Fruit fly (Drosophila melanogaster): Measurements from ENCODE around the gene Oseg2.

Gene Oseg2

DNA sequence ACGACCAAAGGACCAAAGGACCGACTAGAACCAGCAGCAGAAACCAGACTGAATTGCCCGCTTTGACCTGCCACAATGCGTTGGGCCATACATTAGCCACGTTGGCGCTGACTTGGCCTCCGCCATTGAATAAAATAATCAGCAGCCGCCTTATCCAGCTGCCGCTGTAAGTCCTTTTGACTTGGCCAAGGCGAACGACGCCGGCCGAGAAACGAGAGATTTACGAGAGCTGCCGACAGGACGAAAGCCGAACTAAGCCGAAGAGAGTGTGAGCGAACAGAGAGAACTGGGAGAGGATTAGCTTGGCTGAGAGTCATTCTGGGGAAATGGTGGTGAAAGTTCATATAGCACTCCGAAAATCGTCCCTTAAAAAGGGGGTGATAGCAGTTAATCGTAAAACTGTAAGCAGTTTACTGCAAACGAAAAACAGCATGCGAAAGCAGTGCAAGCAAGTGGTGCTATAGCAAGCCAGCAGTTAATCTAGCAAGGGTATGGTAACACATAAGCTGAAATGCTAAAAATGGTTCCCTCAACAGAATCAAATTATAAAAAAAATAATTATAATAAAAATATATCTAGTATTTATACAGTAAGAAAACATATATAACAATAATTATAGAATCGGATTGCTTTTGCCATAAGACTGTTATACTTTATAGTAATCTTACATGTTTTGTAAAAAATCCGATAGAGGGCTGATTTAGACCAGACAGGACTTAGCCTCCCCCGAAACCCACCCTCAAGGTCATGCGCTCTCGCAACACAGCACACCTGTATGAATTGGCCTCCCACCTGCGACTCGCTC lies 877 bp upstream of the Oseg2 start:
- TF ChIP-seq br (GFP tag; optimal IDR thresholded peaks at IDR 0.05), result no peak
- TF ChIP-seq Hr83 (GFP tag; optimal IDR thresholded peaks at IDR 0.05; ENCODE audit: poor library complexity, severe bottlenecking), result no peak
- TF ChIP-seq Sp1 (GFP tag; optimal IDR thresholded peaks at IDR 0.05), result no peak
- TF ChIP-seq Dfd (GFP tag; optimal IDR thresholded peaks at IDR 0.05), result no peak
- no peak for TF ChIP-seq Abd-B (GFP tag; optimal IDR thresholded peaks at IDR 0.05)
- no peak for TF ChIP-seq sage (GFP tag; optimal IDR thresholded peaks at IDR 0.05)
- no peak for TF ChIP-seq OdsH (GFP tag; optimal IDR thresholded peaks at IDR 0.05)
- peak; percentile 46 for TF ChIP-seq Myc (optimal IDR thresholded peaks at IDR 0.05)
- TF ChIP-seq rgr (GFP tag; optimal IDR thresholded peaks at IDR 0.05), result no peak

DNA sequence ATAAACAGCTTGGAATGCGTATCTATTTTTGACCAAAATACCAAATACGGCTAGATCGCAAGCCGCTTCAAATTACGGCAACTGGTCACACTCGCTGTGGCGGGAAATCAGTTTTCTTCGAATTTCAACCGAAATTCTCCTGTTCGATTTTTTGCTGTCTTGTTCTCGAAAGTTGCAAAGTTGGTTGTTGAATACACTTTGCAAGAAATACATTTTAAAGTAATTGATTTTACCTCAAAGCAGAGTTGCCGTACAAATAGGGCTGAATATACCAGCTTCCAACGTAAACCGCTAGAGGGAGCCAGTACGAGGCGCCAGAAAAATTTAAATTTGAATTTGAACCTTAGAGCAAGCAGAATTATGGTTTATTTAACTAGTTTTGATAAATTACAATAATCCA lies 7.6 kb downstream of the Oseg2 start, which contains the start of gene CG9018:
Gene CG9018 (minus strand): TSS at position 43 of the 400 bp plus-strand sequence.
- no peak for TF ChIP-seq dmrt93B (GFP tag; optimal IDR thresholded peaks at IDR 0.05)
- TF ChIP-seq Hr83 (GFP tag; optimal IDR thresholded peaks at IDR 0.05; ENCODE audit: poor library complexity, severe bottlenecking), result peak; percentile 12
- TF ChIP-seq dl (GFP tag; optimal IDR thresholded peaks at IDR 0.05; ENCODE audit: insufficient read depth in 1 of 2, partially characterized antibody in 2 of 2), result no peak
- no peak for TF ChIP-seq N (GFP tag; optimal IDR thresholded peaks at IDR 0.05)
- no peak for TF ChIP-seq GATAd (GFP tag; optimal IDR thresholded peaks at IDR 0.05)
- TF ChIP-seq Myc (optimal IDR thresholded peaks at IDR 0.05), result peak; percentile 62
- TF ChIP-seq psq (GFP tag; optimal IDR thresholded peaks at IDR 0.05), result no peak
- peak in 1 of 2 experiments; percentile 3 for TF ChIP-seq foxo (GFP tag; optimal IDR thresholded peaks at IDR 0.05)

DNA sequence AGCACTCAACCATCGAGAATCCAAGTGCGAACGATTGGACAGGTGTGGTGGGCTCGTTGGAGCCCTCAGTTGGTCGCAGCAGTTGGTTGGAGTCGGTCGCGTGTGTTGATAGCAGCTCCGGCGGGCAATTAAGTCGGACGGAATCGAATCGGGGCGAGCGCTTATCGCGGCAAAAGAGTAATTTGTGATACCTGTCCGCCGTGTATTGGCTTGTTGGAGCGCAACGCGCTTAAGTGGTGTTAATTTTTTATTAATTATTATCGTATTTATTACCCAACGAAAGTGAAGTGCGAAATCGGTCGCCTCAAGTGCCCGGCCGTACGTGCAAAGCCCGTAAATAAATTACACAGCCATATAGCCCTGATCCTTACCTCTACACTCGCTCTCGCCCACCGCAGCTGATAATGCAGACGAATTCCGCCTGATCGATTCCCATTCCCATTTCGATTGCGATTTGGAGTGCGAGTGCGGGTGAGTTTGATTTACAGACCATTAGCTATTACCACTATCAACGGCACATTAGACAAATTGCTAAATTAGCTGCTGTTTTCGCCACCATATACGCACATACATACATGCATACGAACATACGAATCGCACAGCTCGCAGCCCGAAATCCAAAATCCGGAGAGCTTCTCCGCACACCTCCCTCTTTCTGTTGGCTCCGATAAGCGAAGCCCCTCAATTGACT lies 8.2 kb downstream of the Oseg2 start, which contains the start of gene ACXD:
Gene ACXD (plus strand): TSS at position 66 of the 691 bp plus-strand sequence.
- TF ChIP-seq h (GFP tag; optimal IDR thresholded peaks at IDR 0.05), result peak; percentile 58
- TF ChIP-seq Hr78 (GFP tag; optimal IDR thresholded peaks at IDR 0.05), result no peak
- TF ChIP-seq Rel (GFP tag; optimal IDR thresholded peaks at IDR 0.05), result no peak
- TF ChIP-seq Rel (tag; optimal IDR thresholded peaks at IDR 0.05), result peak; percentile 85
- no peak for TF ChIP-seq psq (GFP tag; optimal IDR thresholded peaks at IDR 0.05)
- no peak for TF ChIP-seq rgr (GFP tag; optimal IDR thresholded peaks at IDR 0.05)
- TF ChIP-seq Vsx2 (GFP tag; optimal IDR thresholded peaks at IDR 0.05; ENCODE audit: partially characterized antibody), result peak; percentile 35
- peak; percentile 27 for TF ChIP-seq Hr83 (GFP tag; optimal IDR thresholded peaks at IDR 0.05; ENCODE audit: poor library complexity, severe bottlenecking)
- no peak for TF ChIP-seq GATAd (GFP tag; optimal IDR thresholded peaks at IDR 0.05)
- TF ChIP-seq Dif (GFP tag; optimal IDR thresholded peaks at IDR 0.05; ENCODE audit: partially characterized antibody), result peak; percentile 26
- no peak for TF ChIP-seq CrebA (GFP tag; optimal IDR thresholded peaks at IDR 0.05; ENCODE audit: borderline replicate concordance)
- no peak for TF ChIP-seq br (GFP tag; optimal IDR thresholded peaks at IDR 0.05)
- no peak for TF ChIP-seq fru (GFP tag; optimal IDR thresholded peaks at IDR 0.05)
- TF ChIP-seq CG9705 (GFP tag; optimal IDR thresholded peaks at IDR 0.05), result no peak
- TF ChIP-seq Sp1 (GFP tag; optimal IDR thresholded peaks at IDR 0.05), result no peak

DNA sequence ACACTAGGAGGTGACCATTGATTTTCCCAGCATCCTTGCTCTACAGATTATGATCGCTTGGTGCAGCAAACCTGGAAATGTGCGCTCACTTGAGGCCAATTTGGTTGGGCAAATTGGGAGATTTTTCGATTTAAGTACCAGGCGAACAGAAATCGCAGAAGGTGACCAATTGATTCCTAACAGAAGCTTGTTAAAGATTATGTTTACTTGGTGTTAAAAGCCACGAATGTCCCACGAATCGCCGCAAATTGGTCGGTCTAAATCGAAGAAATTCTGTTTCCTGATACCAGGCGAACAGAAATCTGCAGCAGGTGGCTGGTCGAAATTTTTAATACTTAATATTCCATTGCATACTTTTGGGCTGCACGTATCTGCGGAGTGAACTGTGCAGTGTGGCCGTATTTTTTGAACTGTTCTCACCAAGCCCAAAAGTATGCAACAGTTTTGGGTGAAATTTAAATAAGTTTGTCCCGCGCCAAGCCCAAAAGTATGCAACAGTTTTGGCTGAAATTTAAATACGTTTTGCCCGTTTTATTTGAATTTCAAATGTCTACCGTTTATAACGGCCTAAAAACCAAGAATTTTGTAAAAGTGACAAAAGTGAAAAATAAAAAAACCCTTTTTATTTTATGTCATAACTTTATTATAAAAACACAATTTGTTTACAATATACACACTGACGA lies 14.5 kb downstream of the Oseg2 start, which contains the start of gene CG32301:
Gene CG32301 (plus strand): TSS at position 633 of the 683 bp plus-strand sequence.
- no peak for TF ChIP-seq Hr78 (GFP tag; optimal IDR thresholded peaks at IDR 0.05)
- no peak for TF ChIP-seq CG32264 (GFP tag; optimal IDR thresholded peaks at IDR 0.05)
- TF ChIP-seq Myc (optimal IDR thresholded peaks at IDR 0.05), result peak; percentile 96
- no peak for TF ChIP-seq rgr (GFP tag; optimal IDR thresholded peaks at IDR 0.05)
- peak; percentile 46 for TF ChIP-seq Vsx2 (GFP tag; optimal IDR thresholded peaks at IDR 0.05; ENCODE audit: partially characterized antibody)
- no peak for TF ChIP-seq h (GFP tag; optimal IDR thresholded peaks at IDR 0.05)
- TF ChIP-seq N (GFP tag; optimal IDR thresholded peaks at IDR 0.05), result peak; percentile 15
- no peak for TF ChIP-seq CrebA (GFP tag; optimal IDR thresholded peaks at IDR 0.05; ENCODE audit: borderline replicate concordance)

DNA sequence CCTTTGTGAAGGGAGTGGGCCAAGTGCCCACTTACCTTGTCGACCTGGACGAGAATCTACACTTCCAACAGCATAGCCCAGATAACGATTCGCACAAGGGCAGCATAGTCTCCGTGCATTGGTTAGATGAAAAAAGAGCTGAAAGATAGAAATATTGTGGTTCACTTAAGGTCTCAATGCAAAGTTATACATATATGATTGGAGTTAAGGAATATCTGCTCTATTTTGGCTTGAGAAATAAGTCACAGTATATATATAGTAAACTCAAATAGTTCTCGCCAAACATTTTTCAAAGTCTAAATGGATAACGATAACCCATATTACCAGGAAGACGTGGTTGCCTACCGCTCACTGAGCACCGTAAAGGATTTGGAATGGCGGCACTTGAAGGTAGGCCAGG lies 18.9 kb downstream of the Oseg2 start, which contains the start of gene CG32305:
Gene CG32305 (plus strand): TSS at position 301 of the 400 bp plus-strand sequence.
- no peak for TF ChIP-seq dmrt93B (GFP tag; optimal IDR thresholded peaks at IDR 0.05)
- no peak for TF ChIP-seq brk (GFP tag; optimal IDR thresholded peaks at IDR 0.05)
- no peak for TF ChIP-seq GATAd (GFP tag; optimal IDR thresholded peaks at IDR 0.05)
- no peak for TF ChIP-seq CG9705 (GFP tag; optimal IDR thresholded peaks at IDR 0.05)
- no peak for TF ChIP-seq dsf (GFP tag; optimal IDR thresholded peaks at IDR 0.05; ENCODE audit: borderline replicate concordance)
